Fruit fly (Drosophila melanogaster) whole organism, embryonic: ENCODE results near the gene CG13671.

Source experiments
- Adf1 ChIP-seq: fragments of 200-800 bp; sonication (Bioruptor generic); IDR thresholded peaks from 2 replicates; pipeline ENCODE4 v1.3.6; 2022; ENCODE audit warnings: missing biosample characterization, missing genetic modification characterization
- Atf-2 ChIP-seq: fragments of 200-800 bp; sonication (Bioruptor generic); optimal IDR thresholded peaks from 2 replicates; lab custom pipeline; 2016; ENCODE audit warnings: missing biosample characterization, missing genetic modification characterization
- B-H2 ChIP-seq: fragments of 200-800 bp; sonication (Bioruptor generic); optimal IDR thresholded peaks from 2 replicates; lab custom pipeline; 2018; ENCODE audit warnings: missing biosample characterization, mild to moderate bottlenecking, missing genetic modification characterization
- Bgb ChIP-seq: fragments of 200-800 bp; sonication (Bioruptor generic); IDR thresholded peaks from 2 replicates; pipeline ENCODE4 v1.3.6; 2022; ENCODE audit warnings: missing biosample characterization, missing genetic modification characterization; ENCODE audit not compliant: partially characterized antibody
- CG12071 ChIP-seq: fragments of 200-800 bp; sonication (Bioruptor generic); optimal IDR thresholded peaks from 3 replicates; lab custom pipeline; 2018; ENCODE audit warnings: missing biosample characterization, mild to moderate bottlenecking, missing genetic modification characterization
- CG13775 ChIP-seq: fragments of 200-800 bp; sonication (Bioruptor generic); optimal IDR thresholded peaks from 3 replicates; lab custom pipeline; 2017; ENCODE audit warnings: missing biosample characterization, mild to moderate bottlenecking, missing genetic modification characterization
- CG16815 ChIP-seq: fragments of 200-800 bp; sonication (Bioruptor generic); optimal IDR thresholded peaks from 3 replicates; lab custom pipeline; 2017; ENCODE audit warnings: missing biosample characterization, mild to moderate bottlenecking, missing genetic modification characterization
- CG17568 ChIP-seq: fragments of 200-800 bp; sonication (Bioruptor generic); optimal IDR thresholded peaks from 2 replicates; lab custom pipeline; 2018; ENCODE audit warnings: missing biosample characterization, mild to moderate bottlenecking, missing genetic modification characterization, moderate library complexity
- CG17802 ChIP-seq: fragments of 200-800 bp; sonication (Bioruptor generic); optimal IDR thresholded peaks from 2 replicates; lab custom pipeline; 2018; ENCODE audit warnings: missing biosample characterization, mild to moderate bottlenecking, missing genetic modification characterization, moderate library complexity
- CG1792 ChIP-seq: fragments of 200-800 bp; sonication (Bioruptor generic); optimal IDR thresholded peaks from 2 replicates; lab custom pipeline; 2016; ENCODE audit warnings: missing biosample characterization, missing genetic modification characterization
- CG18011 ChIP-seq: fragments of 200-800 bp; sonication (Bioruptor generic); optimal IDR thresholded peaks from 2 replicates; lab custom pipeline; 2017; ENCODE audit warnings: missing biosample characterization, missing genetic modification characterization, mild to moderate bottlenecking, moderate library complexity, missing genotype
- CG18476 ChIP-seq: fragments of 200-800 bp; sonication (Bioruptor generic); optimal IDR thresholded peaks from 2 replicates; lab custom pipeline; 2016; ENCODE audit warnings: missing biosample characterization, mild to moderate bottlenecking, missing genetic modification characterization
- CG2116 ChIP-seq: fragments of 200-800 bp; sonication (Bioruptor generic); optimal IDR thresholded peaks from 3 replicates; lab custom pipeline; 2018; ENCODE audit warnings: missing biosample characterization, mild to moderate bottlenecking, missing genetic modification characterization
- CG3163 ChIP-seq: fragments of 200-800 bp; sonication (Bioruptor generic); optimal IDR thresholded peaks from 3 replicates; lab custom pipeline; 2016; ENCODE audit warnings: missing biosample characterization, missing genetic modification characterization
- CG32772 ChIP-seq: fragments of 200-800 bp; sonication (Bioruptor generic); IDR thresholded peaks from 2 replicates; pipeline ENCODE4 v1.3.6; 2022; ENCODE audit warnings: missing biosample characterization, missing genetic modification characterization
- CG4854 ChIP-seq: fragments of 200-800 bp; sonication (Bioruptor generic); optimal IDR thresholded peaks from 2 replicates; lab custom pipeline; 2016; ENCODE audit warnings: missing biosample characterization, missing genetic modification characterization, inconsistent platforms
- CG6854 ChIP-seq: fragments of 200-800 bp; sonication (Bioruptor generic); optimal IDR thresholded peaks from 3 replicates; lab custom pipeline; 2017; ENCODE audit warnings: missing biosample characterization, mild to moderate bottlenecking, missing genetic modification characterization
- CG7928 ChIP-seq: fragments of 200-800 bp; sonication (Bioruptor generic); optimal IDR thresholded peaks from 2 replicates; lab custom pipeline; 2017; ENCODE audit warnings: missing biosample characterization, mild to moderate bottlenecking, missing genetic modification characterization
- CG9932 ChIP-seq: fragments of 200-800 bp; sonication (Bioruptor generic); IDR thresholded peaks from 2 replicates; pipeline ENCODE4 v1.3.6; 2022; ENCODE audit warnings: missing biosample characterization, missing genetic modification characterization
- CkIIα-i1 ChIP-seq: fragments of 200-800 bp; sonication (Bioruptor generic); IDR thresholded peaks from 2 replicates; pipeline ENCODE4 v1.3.6; 2022; ENCODE audit warnings: missing biosample characterization, missing genetic modification characterization
- D ChIP-seq, 2 experiments: fragments of 200-800 bp in 1 of 2; fragments of >200 bp in 1 of 2; sonication (Bioruptor generic) in 1 of 2; optimal IDR thresholded peaks; 2 replicates in 1 of 2; 3 replicates in 1 of 2; lab custom pipeline; 2017; ENCODE audit warnings: mild to moderate bottlenecking in 1 of 2, missing biosample characterization in 1 of 2, missing genetic modification characterization in 1 of 2, missing genetic modification reagents in 1 of 2
- Elba2 ChIP-seq: fragments of 200-800 bp; sonication (Bioruptor generic); optimal IDR thresholded peaks from 3 replicates; lab custom pipeline; 2016; ENCODE audit warnings: missing biosample characterization, missing genetic modification characterization
- H15 ChIP-seq: fragments of 200-800 bp; sonication (Bioruptor generic); IDR thresholded peaks from 3 replicates; pipeline ENCODE4 v1.3.6; 2022; ENCODE audit warnings: missing biosample characterization, missing genetic modification characterization
- HHEX ChIP-seq: fragments of 200-800 bp; sonication (Bioruptor generic); optimal IDR thresholded peaks from 3 replicates; lab custom pipeline; 2017; ENCODE audit warnings: missing biosample characterization, mild to moderate bottlenecking, missing genetic modification characterization, missing genetic modification reagents
- HLH4C ChIP-seq: fragments of 200-800 bp; sonication (Bioruptor generic); IDR thresholded peaks from 3 replicates; pipeline ENCODE4 v1.3.6; 2022; ENCODE audit warnings: missing biosample characterization, missing genetic modification characterization; ENCODE audit not compliant: partially characterized antibody
- HmgD ChIP-seq: fragments of 200-800 bp; sonication (Bioruptor generic); optimal IDR thresholded peaks from 3 replicates; lab custom pipeline; 2016; ENCODE audit warnings: missing biosample characterization, missing genetic modification characterization
- HmgZ ChIP-seq: fragments of 200-800 bp; sonication (Bioruptor generic); optimal IDR thresholded peaks from 2 replicates; lab custom pipeline; 2018; ENCODE audit warnings: missing biosample characterization, mild to moderate bottlenecking, missing genetic modification characterization
- Hr51 ChIP-seq, 2 experiments: fragments of 200-800 bp; sonication (Bioruptor generic); optimal IDR thresholded peaks; 2 replicates in 1 of 2; 3 replicates in 1 of 2; lab custom pipeline; 2016 to 2018; ENCODE audit warnings: missing biosample characterization in 2 of 2, missing genetic modification characterization in 2 of 2, mild to moderate bottlenecking in 1 of 2, moderate library complexity in 1 of 2
- Lim3 ChIP-seq: fragments of 200-800 bp; sonication (Bioruptor generic); IDR thresholded peaks from 2 replicates; pipeline ENCODE4 v1.3.6; 2022; ENCODE audit warnings: missing biosample characterization, missing genetic modification characterization
- MTF-1 ChIP-seq: fragments of 200-800 bp; sonication (Bioruptor generic); optimal IDR thresholded peaks from 2 replicates; lab custom pipeline; 2018; ENCODE audit warnings: missing biosample characterization, mild to moderate bottlenecking, missing genetic modification characterization, borderline replicate concordance
- Med ChIP-seq: fragments of 200-800 bp; sonication (Bioruptor generic); peaks from one replicate; lab custom pipeline; 2016; ENCODE audit warnings: missing biosample characterization, missing genetic modification characterization, mild to moderate bottlenecking, inconsistent platforms, moderate library complexity
- Mes4 ChIP-seq: fragments of 200-800 bp; sonication (Bioruptor generic); optimal IDR thresholded peaks from 2 replicates; lab custom pipeline; 2016; ENCODE audit warnings: missing biosample characterization, missing genetic modification characterization
- NC2α ChIP-seq: fragments of 200-800 bp; sonication (Bioruptor generic); optimal IDR thresholded peaks from 2 replicates; lab custom pipeline; 2016; ENCODE audit warnings: missing biosample characterization, missing genetic modification characterization
- Opbp ChIP-seq: fragments of 200-800 bp; sonication (Bioruptor generic); IDR thresholded peaks from 3 replicates; pipeline ENCODE4 v1.3.6; 2022; ENCODE audit warnings: missing biosample characterization, missing genetic modification characterization; ENCODE audit not compliant: partially characterized antibody
- Spps ChIP-seq: fragments of 200-800 bp; sonication (Bioruptor generic); optimal IDR thresholded peaks from 2 replicates; lab custom pipeline; 2018; ENCODE audit warnings: missing biosample characterization, mild to moderate bottlenecking, missing genetic modification characterization
- Stat92E ChIP-seq, 3 experiments: fragments of >200 bp in 2 of 3; fragments of 200-800 bp in 1 of 3; sonication (Bioruptor generic) in 1 of 3; optimal IDR thresholded peaks; 2 replicates each; lab custom pipeline; 2017 to 2019; ENCODE audit warnings: missing biosample characterization in 3 of 3, missing genetic modification characterization in 3 of 3, mild to moderate bottlenecking in 1 of 3, moderate library complexity in 1 of 3
- Trl ChIP-seq, 3 experiments: fragments of >200 bp in 2 of 3; fragments of 200-800 bp in 1 of 3; sonication (Bioruptor generic) in 1 of 3; optimal IDR thresholded peaks; 2 replicates in 1 of 3; 3 replicates in 2 of 3; lab custom pipeline; 2016 to 2017; ENCODE audit warnings: missing biosample characterization in 1 of 3, missing genetic modification characterization in 1 of 3
- al ChIP-seq: fragments of 200-800 bp; sonication (Bioruptor generic); IDR thresholded peaks from 2 replicates; pipeline ENCODE4 v1.3.6; 2022; ENCODE audit warnings: missing biosample characterization, missing genetic modification characterization
- ap ChIP-seq: fragments of 200-800 bp; sonication (Bioruptor generic); IDR thresholded peaks from 2 replicates; pipeline ENCODE4 v1.3.6; 2022; ENCODE audit warnings: missing biosample characterization, missing genetic modification characterization
- chif ChIP-seq, 2 experiments: fragments of 200-800 bp; sonication (Bioruptor generic); optimal IDR thresholded peaks; 3 replicates each; lab custom pipeline; 2016; ENCODE audit warnings: missing biosample characterization in 2 of 2, missing genetic modification characterization in 2 of 2
- chm ChIP-seq: fragments of 200-800 bp; sonication (Bioruptor generic); IDR thresholded peaks from 2 replicates; pipeline ENCODE4 v1.3.6; 2022; ENCODE audit warnings: missing biosample characterization, missing genetic modification characterization
- dm ChIP-seq: fragments of 200-800 bp; sonication (Bioruptor generic); optimal IDR thresholded peaks from 3 replicates; lab custom pipeline; 2016; ENCODE audit warnings: missing biosample characterization, missing genetic modification characterization
- grn ChIP-seq: fragments of 200-800 bp; sonication (Bioruptor generic); optimal IDR thresholded peaks from 3 replicates; lab custom pipeline; 2017; ENCODE audit warnings: missing biosample characterization, missing genetic modification characterization
- insv ChIP-seq, 2 experiments: fragments of 200-800 bp; sonication (Bioruptor generic); optimal IDR thresholded peaks; 3 replicates each; lab custom pipeline; 2016 to 2018; ENCODE audit warnings: missing biosample characterization in 2 of 2, missing genetic modification characterization in 2 of 2
- ro ChIP-seq: fragments of 200-800 bp; sonication (Bioruptor generic); IDR thresholded peaks from 2 replicates; pipeline ENCODE4 v1.3.6; 2022; ENCODE audit warnings: missing biosample characterization, missing genetic modification characterization
- so ChIP-seq: fragments of 200-800 bp; sonication (Bioruptor generic); IDR thresholded peaks from 3 replicates; pipeline ENCODE4 v1.3.6; 2022; ENCODE audit warnings: missing biosample characterization, missing genetic modification characterization
- ttk ChIP-seq: fragments of 200-800 bp; sonication (Bioruptor generic); IDR thresholded peaks from 2 replicates; pipeline ENCODE4 v2.1.2; 2022; ENCODE audit warnings: missing biosample characterization, missing genetic modification characterization
- usp ChIP-seq: fragments of >200 bp; optimal IDR thresholded peaks from 2 replicates; lab custom pipeline; 2017; ENCODE audit warnings: missing biosample characterization, missing genetic modification characterization
- wor ChIP-seq: fragments of 200-800 bp; sonication (Bioruptor generic); IDR thresholded peaks from 2 replicates; pipeline ENCODE4 v1.3.6; 2022; ENCODE audit warnings: missing biosample characterization, missing genetic modification characterization
- zen2 ChIP-seq: fragments of 200-800 bp; sonication (Bioruptor generic); IDR thresholded peaks from 3 replicates; pipeline ENCODE4 v1.3.6; 2022; ENCODE audit warnings: missing biosample characterization, missing genetic modification characterization; ENCODE audit not compliant: partially characterized antibody

CG13671 gene

dm6 chr3L:8347346-8347745, 47.5 kb downstream of the CG13671 start (continued):
- TF ChIP-seq Hr51 (GFP tag; optimal IDR thresholded peaks at IDR 0.05; lab: Kevin White, UChicago) (peak in 1 of 2 experiments; percentile 11), ap (GFP tag; lab: Robert Waterston, UW) (no peak), CG4854 (GFP tag; lab: Kevin White, UChicago) (no peak), Stat92E (GFP tag; optimal IDR thresholded peaks at IDR 0.05; lab: Kevin White, UChicago) (no peak), Trl (optimal IDR thresholded peaks at IDR 0.05; lab: Kevin White, UChicago) (no peak), Trl (GFP tag; optimal IDR thresholded peaks at IDR 0.05; lab: Kevin White, UChicago) (peak; percentile 43), CG9932 (GFP tag; lab: Robert Waterston, UW) (no peak), dm (GFP tag; lab: Kevin White, UChicago) (no peak), CG13775 (GFP tag; lab: Kevin White, UChicago) (no peak), CG17802 (no peak), zen2 (GFP tag; lab: Robert Waterston, UW) (no peak), al (GFP tag; lab: Robert Waterston, UW) (no peak), CkIIα-i1 (no peak), insv (GFP tag; optimal IDR thresholded peaks at IDR 0.05; lab: Kevin White, UChicago) (no peak), CG18476 (GFP tag; lab: Kevin White, UChicago) (no peak), CG18011 (GFP tag; lab: Kevin White, UChicago) (no peak), Mes4 (no peak), NC2α (GFP tag; lab: Kevin White, UChicago) (peak; percentile 17), Elba2 (GFP tag; lab: Kevin White, UChicago) (no peak), Adf1 (peak; percentile 9; the same call in 1 of the 2 replicates), chif (GFP tag; optimal IDR thresholded peaks at IDR 0.05; lab: Kevin White, UChicago) (no peak), Atf-2 (GFP tag; lab: Kevin White, UChicago) (no peak), HmgZ (tag; lab: Kevin White, UChicago) (peak; percentile 39), ro (no peak), MTF-1 (peak; percentile 56), CG3163 (no peak), grn (GFP tag; lab: Kevin White, UChicago) (no peak), CG2116 (GFP tag; lab: Kevin White, UChicago) (no peak), Opbp (no peak), CG7928 (GFP tag; lab: Kevin White, UChicago) (no peak), B-H2 (GFP tag; lab: Kevin White, UChicago) (peak; percentile 28), so (GFP tag; lab: Robert Waterston, UW) (peak; percentile 49; the same call in 1 of the 3 replicates), chm (GFP tag; lab: Robert Waterston, UW) (peak; percentile 55), CG17568 (GFP tag; lab: Kevin White, UChicago) (no peak), D (optimal IDR thresholded peaks at IDR 0.05; lab: Kevin White, UChicago) (no peak), D (GFP tag; optimal IDR thresholded peaks at IDR 0.05; lab: Kevin White, UChicago) (no peak), ttk (GFP tag; lab: Robert Waterston, UW) (no peak), CG6854 (GFP tag; lab: Kevin White, UChicago) (no peak), CG1792 (GFP tag; lab: Kevin White, UChicago) (no peak), Bgb (GFP tag; lab: Robert Waterston, UW) (no peak), H15 (GFP tag; lab: Robert Waterston, UW) (no peak), Spps (tag; lab: Kevin White, UChicago) (no peak), HLH4C (GFP tag; lab: Robert Waterston, UW) (no peak), HHEX (GFP tag; lab: Kevin White, UChicago) (peak; percentile 51), CG12071 (peak; percentile 64), Lim3 (GFP tag; lab: Robert Waterston, UW) (no peak), CG16815 (GFP tag; lab: Kevin White, UChicago) (no peak), CG32772 (GFP tag; lab: Robert Waterston, UW) (no peak), usp (GFP tag; lab: Kevin White, UChicago) (no peak), HmgD (no peak), Med (GFP tag; lab: Kevin White, UChicago) (peak; percentile 81), wor (GFP tag; lab: Robert Waterston, UW) (no peak)
